Worm (Caenorhabditis elegans) whole organism, young adult: ENCODE results near the gene prk-2.
A peak's percentile ranks its signal among the peaks of the same experiment; 100 is the strongest.

Source experiments
- B0019.2 ChIP-seq: fragments of 200-800 bp; sonication (Bioruptor generic); conservative IDR thresholded peaks from 2 replicates; pipeline ENCODE4 v1.3.6; 2022; ENCODE audit warnings: missing genetic modification reagents, missing genetic modification characterization, missing compliant biosample characterization
- C06A6.2 ChIP-seq: fragments of 200-800 bp; sonication (Bioruptor generic); conservative IDR thresholded peaks from 2 replicates; pipeline ENCODE4 v1.3.6; 2022; ENCODE audit warnings: missing genetic modification characterization, missing compliant biosample characterization
- D2030.7 ChIP-seq: fragments of 200-800 bp; sonication (Bioruptor generic); IDR thresholded peaks from 2 replicates; pipeline ENCODE4 v1.3.6; 2022; ENCODE audit warnings: missing genetic modification reagents, missing genetic modification characterization, missing compliant biosample characterization
- F33H1.4 ChIP-seq: fragments of 200-800 bp; sonication (Bioruptor generic); IDR thresholded peaks from 2 replicates; pipeline ENCODE4 v1.3.6; 2022; ENCODE audit warnings: missing genetic modification reagents, missing genetic modification characterization, missing compliant biosample characterization
- F37B4.10 ChIP-seq: fragments of 200-800 bp; sonication (Bioruptor generic); IDR thresholded peaks from 2 replicates; pipeline ENCODE4 v1.3.6; 2022; ENCODE audit warnings: missing genetic modification characterization, missing compliant biosample characterization
- K12H6.12 ChIP-seq: fragments of 200-800 bp; sonication (Bioruptor generic); optimal IDR thresholded peaks from 2 replicates; lab custom pipeline; 2018; ENCODE audit warnings: mild to moderate bottlenecking, missing genetic modification characterization, missing compliant biosample characterization
- Y53G8AR.9 ChIP-seq: fragments of 200-800 bp; sonication (Bioruptor generic); conservative IDR thresholded peaks from 2 replicates; pipeline ENCODE4 v1.3.6; 2022; ENCODE audit warnings: missing genetic modification reagents, missing genetic modification characterization, missing compliant biosample characterization
- Y56A3A.18 ChIP-seq: fragments of 200-800 bp; sonication (Bioruptor generic); IDR thresholded peaks from 2 replicates; pipeline ENCODE4 v1.3.6; 2022; ENCODE audit warnings: missing genetic modification reagents, missing genetic modification characterization, missing compliant biosample characterization
- Y67H2A.10 ChIP-seq: fragments of 200-800 bp; sonication (Bioruptor generic); conservative IDR thresholded peaks from 2 replicates; pipeline ENCODE4 v1.3.6; 2022; ENCODE audit warnings: missing genetic modification reagents, missing genetic modification characterization, missing compliant biosample characterization
- akir-1 ChIP-seq: fragments of 200-800 bp; sonication (Bioruptor generic); optimal IDR thresholded peaks from 2 replicates; lab custom pipeline; 2018; ENCODE audit warnings: mild to moderate bottlenecking, missing genetic modification characterization, moderate library complexity, missing compliant biosample characterization
- aptf-2 ChIP-seq: fragments of 200-800 bp; sonication (Bioruptor generic); conservative IDR thresholded peaks from 2 replicates; pipeline ENCODE4 v1.3.6; 2022; ENCODE audit warnings: missing genetic modification reagents, missing genetic modification characterization, missing compliant biosample characterization
- aptf-3 ChIP-seq: fragments of 200-800 bp; sonication (Bioruptor generic); IDR thresholded peaks from 2 replicates; pipeline ENCODE4 v1.3.6; 2022; ENCODE audit warnings: missing genetic modification characterization, missing compliant biosample characterization
- attf-5 ChIP-seq: fragments of 200-800 bp; sonication (Bioruptor generic); optimal IDR thresholded peaks from 2 replicates; lab custom pipeline; 2018; ENCODE audit warnings: mild to moderate bottlenecking, missing genetic modification characterization, missing compliant biosample characterization
- cebp-1 ChIP-seq, 2 experiments: fragments of 200-800 bp in 1 of 2; sonication (Bioruptor generic) in 1 of 2; sonication (generic microtip) in 1 of 2; IDR thresholded peaks in 1 of 2; optimal IDR thresholded peaks in 1 of 2; 2 replicates each; pipeline versions ENCODE4 v1.3.6 to Lab custom; 2017 to 2022; ENCODE audit warnings: missing compliant biosample characterization in 2 of 2, missing genetic modification characterization in 2 of 2, mild to moderate bottlenecking in 1 of 2, missing genetic modification reagents in 1 of 2, moderate library complexity in 1 of 2
- ceh-91 ChIP-seq: fragments of 200-800 bp; sonication (Bioruptor generic); IDR thresholded peaks from 2 replicates; pipeline ENCODE4 v1.3.6; 2022; ENCODE audit warnings: missing genetic modification reagents, missing genetic modification characterization, missing compliant biosample characterization
- die-1 ChIP-seq: sonication (generic microtip); optimal IDR thresholded peaks from 2 replicates; lab custom pipeline; 2016; ENCODE audit warnings: missing genotype, mild to moderate bottlenecking, missing genetic modification characterization, missing compliant biosample characterization
- dpl-1 ChIP-seq: fragments of 150-350 bp; optimal IDR thresholded peaks from 2 replicates; lab custom pipeline; 2014; ENCODE audit warnings: missing biosample characterization, missing genetic modification reagents, missing genetic modification characterization
- efl-1 ChIP-seq: fragments of 150-350 bp; optimal IDR thresholded peaks from 2 replicates; lab custom pipeline; 2014; ENCODE audit warnings: missing biosample characterization, missing genetic modification reagents, missing genetic modification characterization
- ekl-4 ChIP-seq: fragments of 200-800 bp; sonication (Bioruptor generic); IDR thresholded peaks from 2 replicates; pipeline ENCODE4 v1.3.6; 2022; ENCODE audit warnings: missing genetic modification reagents, missing genetic modification characterization, missing compliant biosample characterization
- him-1 ChIP-seq: sonication (generic microtip); optimal IDR thresholded peaks from 2 replicates; lab custom pipeline; 2016; ENCODE audit warnings: missing genotype, missing genetic modification reagents, missing genetic modification characterization, missing compliant biosample characterization
- hrde-1 ChIP-seq: sonication (generic microtip); optimal IDR thresholded peaks from 2 replicates; lab custom pipeline; 2016; ENCODE audit warnings: missing genetic modification characterization, mild to moderate bottlenecking, missing compliant biosample characterization, moderate library complexity, missing genotype, missing genetic modification reagents, borderline replicate concordance
- let-526 ChIP-seq: fragments of 200-800 bp; sonication (Bioruptor generic); IDR thresholded peaks from 2 replicates; pipeline ENCODE4 v1.3.6; 2022; ENCODE audit warnings: missing genetic modification reagents, missing genetic modification characterization, missing compliant biosample characterization
- lin-40 ChIP-seq: sonication (generic microtip); optimal IDR thresholded peaks from 2 replicates; lab custom pipeline; 2016; ENCODE audit warnings: missing genetic modification characterization, mild to moderate bottlenecking, missing compliant biosample characterization, missing genotype, missing genetic modification reagents
- lin-54 ChIP-seq: fragments of 200-800 bp; sonication (Bioruptor generic); optimal IDR thresholded peaks from 2 replicates; lab custom pipeline; 2018; ENCODE audit warnings: mild to moderate bottlenecking, missing genetic modification characterization, missing compliant biosample characterization
- madf-10 ChIP-seq: sonication (generic microtip); optimal IDR thresholded peaks from 2 replicates; lab custom pipeline; 2016; ENCODE audit warnings: mild to moderate bottlenecking, missing genetic modification characterization, missing compliant biosample characterization
- madf-6 ChIP-seq: fragments of 200-800 bp; sonication (Bioruptor generic); IDR thresholded peaks from 2 replicates; pipeline ENCODE4 v1.3.6; 2022; ENCODE audit warnings: missing genetic modification reagents, missing genetic modification characterization, missing compliant biosample characterization
- mcd-1 ChIP-seq: fragments of 200-800 bp; sonication (Bioruptor generic); IDR thresholded peaks from 2 replicates; pipeline ENCODE4 v1.3.6; 2022; ENCODE audit warnings: missing genetic modification reagents, missing genetic modification characterization, missing compliant biosample characterization
- nfya-1 ChIP-seq: sonication (generic microtip); optimal IDR thresholded peaks from 2 replicates; lab custom pipeline; 2017; ENCODE audit warnings: antibody characterized with exemption, missing compliant biosample characterization, missing genetic modification characterization, borderline replicate concordance; ENCODE audit not compliant: insufficient read depth
- nhr-120 ChIP-seq: fragments of 200-800 bp; sonication (Bioruptor generic); IDR thresholded peaks from 2 replicates; pipeline ENCODE4 v1.3.6; 2022; ENCODE audit warnings: missing genetic modification characterization, missing compliant biosample characterization
- nhr-27 ChIP-seq: fragments of 200-800 bp; sonication (Bioruptor generic); optimal IDR thresholded peaks from 2 replicates; lab custom pipeline; 2018; ENCODE audit warnings: mild to moderate bottlenecking, missing genetic modification characterization, moderate library complexity, missing compliant biosample characterization
- pbrm-1 ChIP-seq: fragments of 200-800 bp; sonication (Bioruptor generic); IDR thresholded peaks from 2 replicates; pipeline ENCODE4 v1.3.6; 2022; ENCODE audit warnings: missing genetic modification reagents, missing genetic modification characterization, missing compliant biosample characterization
- rcor-1 ChIP-seq: fragments of 200-800 bp; sonication (Bioruptor generic); IDR thresholded peaks from 2 replicates; pipeline ENCODE4 v1.3.6; 2022; ENCODE audit warnings: missing genetic modification reagents, missing genetic modification characterization, missing compliant biosample characterization
- rpc-1 ChIP-seq, 2 experiments: fragments of 150-350 bp in 1 of 2; sonication (generic microtip) in 1 of 2; optimal IDR thresholded peaks; 2 replicates each; lab custom pipeline; 2014 to 2018; ENCODE audit warnings: missing biosample characterization in 1 of 2, missing genetic modification characterization in 1 of 2, missing genetic modification reagents in 1 of 2, missing genotype in 1 of 2
- snpc-3.4 ChIP-seq: sonication (generic microtip); optimal IDR thresholded peaks from 2 replicates; lab custom pipeline; 2017; ENCODE audit warnings: missing genetic modification characterization, mild to moderate bottlenecking, missing compliant biosample characterization, antibody characterized with exemption, moderate library complexity, missing genotype, missing genetic modification reagents
- snpc-4 ChIP-seq, 5 experiments: fragments of 150-350 bp in 1 of 5; sonication (generic microtip) in 4 of 5; optimal IDR thresholded peaks; 2 replicates each; lab custom pipeline; 2014 to 2018; ENCODE audit warnings: missing genetic modification characterization in 5 of 5, missing biosample characterization in 3 of 5, antibody characterized with exemption in 2 of 5, mild to moderate bottlenecking in 2 of 5, missing compliant biosample characterization in 2 of 5, missing genotype in 2 of 5, moderate library complexity in 2 of 5, missing genetic modification reagents in 1 of 5
- tbx-9 ChIP-seq: sonication (generic microtip); optimal IDR thresholded peaks from 2 replicates; lab custom pipeline; 2016; ENCODE audit warnings: borderline replicate concordance, missing genetic modification characterization, inconsistent platforms, missing compliant biosample characterization
- ztf-26 ChIP-seq: sonication (generic microtip); optimal IDR thresholded peaks from 2 replicates; lab custom pipeline; 2017; ENCODE audit warnings: missing genetic modification characterization, missing compliant biosample characterization
- ztf-3 ChIP-seq: fragments of 200-800 bp; sonication (Bioruptor generic); optimal IDR thresholded peaks from 2 replicates; lab custom pipeline; 2018; ENCODE audit warnings: mild to moderate bottlenecking, missing genetic modification characterization, missing compliant biosample characterization

The prk-2 gene

DNA sequence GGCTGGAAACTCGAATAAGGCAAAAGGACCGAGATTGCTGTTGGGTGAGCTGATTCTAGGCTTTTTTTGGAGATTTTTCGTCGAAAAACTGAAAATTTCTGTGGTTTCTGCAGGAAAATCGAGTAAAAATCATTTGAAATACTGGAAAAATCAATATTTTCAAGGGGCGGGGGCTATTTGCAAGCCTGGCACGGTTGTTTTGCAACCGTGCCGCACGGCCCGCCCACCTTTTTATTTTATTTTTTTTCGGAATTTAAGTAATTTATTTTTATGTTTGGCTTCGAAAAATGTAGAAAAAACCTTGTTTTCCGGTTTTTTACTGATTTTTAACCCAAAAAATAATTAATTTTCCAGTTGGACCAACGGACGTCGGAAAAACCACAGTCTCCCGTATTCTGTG lies 28.5 kb upstream of the prk-2 start (continued):
- TF ChIP-seq akir-1 (GFP tag; lab: Kevin White, UChicago): no peak
- peak; percentile 36; the same call in 1 of the 2 replicates for TF ChIP-seq D2030.7
- TF ChIP-seq mcd-1 (GFP tag; lab: Robert Waterston, UW): peak; percentile 36; the same call in 1 of the 2 replicates
- TF ChIP-seq hrde-1 (tag; lab: Kevin White, UChicago): no peak
- no peak for TF ChIP-seq K12H6.12 (tag; lab: Kevin White, UChicago)
- TF ChIP-seq Y56A3A.18 (GFP tag; lab: Robert Waterston, UW): no peak
- TF ChIP-seq F37B4.10 (GFP tag; lab: Robert Waterston, UW): no peak
- TF ChIP-seq dpl-1 (GFP tag; lab: Kevin White, UChicago): no peak
- TF ChIP-seq madf-6 (GFP tag; lab: Robert Waterston, UW): peak; percentile 66; the same call in 1 of the 2 replicates
- TF ChIP-seq tbx-9 (tag; lab: Kevin White, UChicago): no peak
- TF ChIP-seq, all 124 proteins: peak for 9

DNA sequence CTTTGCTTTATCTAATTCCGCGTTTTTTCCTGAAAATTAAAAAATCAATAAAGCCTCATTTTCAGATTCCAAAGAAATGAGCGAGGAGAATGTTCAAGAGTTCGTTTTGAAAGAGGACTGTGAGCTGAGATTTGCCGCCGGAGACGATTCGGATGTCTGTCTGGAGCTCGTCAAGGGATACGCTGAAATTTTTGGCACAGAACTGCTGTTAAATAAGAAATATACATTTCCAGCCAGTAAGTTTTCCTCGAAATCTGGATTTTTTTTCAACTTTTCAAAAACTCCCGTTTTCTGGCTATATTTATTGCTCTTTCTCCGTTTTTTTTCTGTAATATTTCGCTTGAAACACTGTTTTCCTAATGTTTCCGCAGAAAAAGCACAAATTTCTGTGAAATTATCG lies 27.7 kb upstream of the prk-2 start, which contains the start of gene clpf-1:
TSS of gene clpf-1 (plus strand) at position 66 of the 400 bp plus-strand sequence.
- TF ChIP-seq snpc-3.4 (tag; lab: Kevin White, UChicago) (peak; percentile 14), lin-40 (tag; lab: Kevin White, UChicago) (no peak), snpc-4 (GFP tag; optimal IDR thresholded peaks at IDR 0.05; lab: Kevin White, UChicago) (no peak), snpc-4 (tag; optimal IDR thresholded peaks at IDR 0.05; lab: Kevin White, UChicago) (peak in 1 of 4 experiments; percentile 19), Y53G8AR.9 (GFP tag; lab: Robert Waterston, UW) (no peak), nhr-27 (tag; lab: Kevin White, UChicago) (no peak), lin-54 (GFP tag; lab: Kevin White, UChicago) (peak; percentile 24), rcor-1 (GFP tag; lab: Robert Waterston, UW) (peak; percentile 9; the same call in 1 of the 2 replicates), madf-6 (GFP tag; lab: Robert Waterston, UW) (peak; percentile 48), nfya-1 (no peak), ekl-4 (GFP tag; lab: Robert Waterston, UW) (0 out of 2 replicates have a peak, but pooled peaks have one; percentile 26), mcd-1 (GFP tag; lab: Robert Waterston, UW) (0 out of 2 replicates have a peak, but pooled peaks have one; percentile 20), let-526 (GFP tag; lab: Robert Waterston, UW) (no peak)

ce11 chrIII:3395874-3396467 lies 26.0 kb upstream of the prk-2 start, which contains the start of gene cri-3:
TSS of gene cri-3 (plus strand) at chrIII:3396355.
- peak; percentile 27 for TF ChIP-seq efl-1
- TF ChIP-seq madf-6 (GFP tag; lab: Robert Waterston, UW): 0 out of 2 replicates have a peak, but pooled peaks have one; percentile 20
- TF ChIP-seq die-1: no peak
- TF ChIP-seq Y56A3A.18 (GFP tag; lab: Robert Waterston, UW): no peak
- no peak for TF ChIP-seq aptf-2 (GFP tag; lab: Robert Waterston, UW)
- TF ChIP-seq pbrm-1 (GFP tag; lab: Robert Waterston, UW): no peak
- no peak for TF ChIP-seq C06A6.2 (GFP tag; lab: Robert Waterston, UW)
- TF ChIP-seq B0019.2 (GFP tag; lab: Robert Waterston, UW): no peak
- no peak for TF ChIP-seq ztf-26 (tag; lab: Kevin White, UChicago)
- TF ChIP-seq cebp-1 (GFP tag; IDR thresholded peaks at IDR 0.05; lab: Robert Waterston, UW): peak; percentile 62; the same call in 1 of the 2 replicates
- peak; percentile 92 for TF ChIP-seq cebp-1 (tag; optimal IDR thresholded peaks at IDR 0.05; lab: Kevin White, UChicago)
- TF ChIP-seq Y67H2A.10 (GFP tag; lab: Robert Waterston, UW): no peak
- peak; percentile 25 for TF ChIP-seq lin-54 (GFP tag; lab: Kevin White, UChicago)
- no peak for TF ChIP-seq aptf-3 (GFP tag; lab: Robert Waterston, UW)
- no peak for TF ChIP-seq him-1 (tag; lab: Kevin White, UChicago)
- peak; percentile 66 for TF ChIP-seq F33H1.4 (GFP tag; lab: Robert Waterston, UW)
- TF ChIP-seq dpl-1 (GFP tag; lab: Kevin White, UChicago): peak; percentile 24
- TF ChIP-seq ceh-91 (GFP tag; lab: Robert Waterston, UW): no peak
- TF ChIP-seq attf-5 (GFP tag; lab: Kevin White, UChicago): peak; percentile 60
- no peak for TF ChIP-seq rpc-1 (optimal IDR thresholded peaks at IDR 0.05; lab: Kevin White, UChicago)
- TF ChIP-seq rpc-1 (tag; optimal IDR thresholded peaks at IDR 0.05; lab: Kevin White, UChicago): no peak
- TF ChIP-seq hrde-1 (tag; lab: Kevin White, UChicago): no peak
- no peak for TF ChIP-seq ztf-3 (GFP tag; lab: Kevin White, UChicago)
- no peak for TF ChIP-seq madf-10
- TF ChIP-seq nhr-120 (GFP tag; lab: Robert Waterston, UW): no peak
